Worm (Caenorhabditis elegans): Measurements from ENCODE around the gene cutl-9.

- TF ChIP-seq ama-1 (optimal IDR thresholded peaks at IDR 0.05): no peak
- no peak for TF ChIP-seq ama-1 (GFP tag; optimal IDR thresholded peaks at IDR 0.05)
- no peak for TF ChIP-seq K11D2.4 (GFP tag; IDR thresholded peaks at IDR 0.05)
- TF ChIP-seq him-1 (tag; optimal IDR thresholded peaks at IDR 0.05): no peak
- TF ChIP-seq nhr-179 (tag; optimal IDR thresholded peaks at IDR 0.05): no peak
- TF ChIP-seq ztf-26 (tag; optimal IDR thresholded peaks at IDR 0.05): no peak
- no peak for TF ChIP-seq ceh-91 (GFP tag; IDR thresholded peaks at IDR 0.05)
- TF ChIP-seq lin-54 (GFP tag; optimal IDR thresholded peaks at IDR 0.05): no peak
- no peak for TF ChIP-seq nhr-90 (tag; optimal IDR thresholded peaks at IDR 0.05)
- TF ChIP-seq madf-8 (GFP tag; conservative IDR thresholded peaks at IDR 0.05): no peak
- TF ChIP-seq T07F8.4 (tag; optimal IDR thresholded peaks at IDR 0.05): no peak
- TF ChIP-seq snpc-3.4 (tag; optimal IDR thresholded peaks at IDR 0.05): no peak
- no peak for TF ChIP-seq egl-44 (GFP tag; IDR thresholded peaks at IDR 0.05)
- no peak for TF ChIP-seq nfyb-1 (GFP tag; IDR thresholded peaks at IDR 0.05)
- TF ChIP-seq unc-62 (GFP tag; optimal IDR thresholded peaks at IDR 0.05): no peak
Observed at ce11 chrII:10675302-10675701, 53.2 kb downstream of the cutl-9 start, which contains the start of gene ptb-1.
